Worm (Caenorhabditis elegans): ENCODE measurements around the gene malt-1.

The malt-1 gene

DNA sequence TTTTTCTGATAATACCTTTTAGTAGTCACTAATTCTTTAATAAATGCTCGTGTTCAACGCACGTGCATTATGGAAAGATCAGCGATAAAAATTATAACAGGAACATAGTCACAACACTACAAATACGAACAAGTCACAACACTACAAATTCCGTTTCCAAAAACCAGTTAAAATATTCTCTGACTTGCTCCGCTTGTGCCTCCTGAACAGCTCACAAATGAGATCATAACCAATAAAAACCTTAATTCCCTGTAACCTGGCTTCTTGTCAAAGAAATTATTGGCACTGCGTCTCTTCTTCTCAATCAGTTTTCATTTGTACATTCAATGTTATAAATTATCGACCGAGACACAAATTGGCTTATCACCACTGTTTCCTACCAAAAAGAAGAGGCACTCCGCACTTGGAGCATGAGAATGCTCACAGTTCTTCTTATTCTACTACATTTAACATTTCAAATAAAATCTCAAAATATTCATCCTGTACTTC lies 31.7 kb downstream of the malt-1 start, which contains the start of gene B0252.1 (continued):
- TF ChIP-seq php-3 (GFP tag; IDR thresholded peaks at IDR 0.05) (peak; percentile 95), Y5F2A.4 (GFP tag; optimal IDR thresholded peaks at IDR 0.05) (no peak), daf-8 (GFP tag; IDR thresholded peaks at IDR 0.05) (no peak), ZK546.5 (tag; optimal IDR thresholded peaks at IDR 0.05) (no peak), F44E2.7 (GFP tag; IDR thresholded peaks at IDR 0.05) (no peak), sdz-12 (GFP tag; optimal IDR thresholded peaks at IDR 0.05) (no peak), duxl-1 (tag; optimal IDR thresholded peaks at IDR 0.05; ENCODE audit: poor library complexity) (no peak), ceh-44 (GFP tag; IDR thresholded peaks at IDR 0.05) (no peak), dmd-6 (GFP tag; IDR thresholded peaks at IDR 0.05) (peak; percentile 30; the same call in 1 of the 2 replicates), aha-1 (tag) (peak; percentile 13), daf-12 (tag; optimal IDR thresholded peaks at IDR 0.05) (no peak), lin-13 (GFP tag; optimal IDR thresholded peaks at IDR 0.05) (no peak), nhr-77 (tag; optimal IDR thresholded peaks at IDR 0.05) (peak; percentile 27), nhr-48 (tag; optimal IDR thresholded peaks at IDR 0.05) (no peak), ces-1 (GFP tag; optimal IDR thresholded peaks at IDR 0.05) (no peak), daf-16 (GFP tag; optimal IDR thresholded peaks at IDR 0.05) (no peak), daf-16 (tag; optimal IDR thresholded peaks at IDR 0.05) (peak; percentile 25), lin-15B (tag; optimal IDR thresholded peaks at IDR 0.05) (no peak), hlh-11 (tag; optimal IDR thresholded peaks at IDR 0.05) (peak; percentile 68), ctbp-1 (GFP tag; IDR thresholded peaks at IDR 0.05) (no peak), set-16 (GFP tag; IDR thresholded peaks at IDR 0.05) (no peak), mxl-3 (GFP tag; optimal IDR thresholded peaks at IDR 0.05) (peak; percentile 20), spr-1 (tag; optimal IDR thresholded peaks at IDR 0.05) (no peak), vab-7 (GFP tag; IDR thresholded peaks at IDR 0.05) (no peak), snpc-1.2 (GFP tag; IDR thresholded peaks at IDR 0.05) (no peak), ceh-32 (tag; optimal IDR thresholded peaks at IDR 0.05; ENCODE audit: poor library complexity) (no peak), tag-97 (GFP tag; IDR thresholded peaks at IDR 0.05) (no peak), nhr-6 (tag; optimal IDR thresholded peaks at IDR 0.05) (no peak), cey-2 (tag; optimal IDR thresholded peaks at IDR 0.05; ENCODE audit: borderline replicate concordance, insufficient read depth) (no peak), madf-5 (GFP tag; IDR thresholded peaks at IDR 0.05) (no peak), lsy-2 (tag; optimal IDR thresholded peaks at IDR 0.05) (no peak)

DNA sequence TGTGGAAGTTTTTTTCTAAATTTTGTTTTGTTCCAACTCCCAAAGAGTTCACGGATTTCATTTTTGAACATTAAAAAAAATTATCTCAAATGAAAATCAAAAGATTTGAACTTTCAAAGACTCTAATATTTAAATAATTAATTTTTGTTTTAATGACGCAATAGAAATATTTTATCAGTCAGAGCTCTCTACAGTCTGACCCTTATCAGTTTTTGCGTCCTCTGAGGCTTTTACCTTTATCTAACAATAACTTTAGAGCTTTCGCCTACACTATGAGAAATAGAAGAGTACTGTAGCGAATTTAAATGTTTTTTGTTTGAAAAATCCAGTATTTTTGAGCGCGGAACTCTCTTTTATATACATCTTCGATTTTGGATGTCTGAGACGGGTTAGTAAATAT lies 32.2 kb downstream of the malt-1 start, which contains the start of gene B0252.5:
Gene B0252.5, minus strand, starts transcription at position 17 of the 400 bp plus-strand sequence.
- no peak for TF ChIP-seq dpl-1 (GFP tag; optimal IDR thresholded peaks at IDR 0.05)
- no peak for TF ChIP-seq F49E8.2 (tag; optimal IDR thresholded peaks at IDR 0.05; ENCODE audit: borderline replicate concordance)
- no peak for TF ChIP-seq daf-16 (GFP tag; optimal IDR thresholded peaks at IDR 0.05)
- TF ChIP-seq daf-16 (tag; optimal IDR thresholded peaks at IDR 0.05) = peak; percentile 27
- no peak for TF ChIP-seq ctbp-1 (GFP tag; IDR thresholded peaks at IDR 0.05)
- TF ChIP-seq F44E2.7 (GFP tag; IDR thresholded peaks at IDR 0.05) = no peak
- TF ChIP-seq jun-1 (tag; optimal IDR thresholded peaks at IDR 0.05) = no peak
- no peak for TF ChIP-seq ceh-44 (GFP tag; IDR thresholded peaks at IDR 0.05)
- no peak for TF ChIP-seq aly-2 (tag; optimal IDR thresholded peaks at IDR 0.05)
- TF ChIP-seq attf-4 (tag; optimal IDR thresholded peaks at IDR 0.05) = no peak
- no peak for TF ChIP-seq php-3 (GFP tag; IDR thresholded peaks at IDR 0.05)
- peak; percentile 77 for TF ChIP-seq pqm-1 (tag; optimal IDR thresholded peaks at IDR 0.05)
- TF ChIP-seq lir-3 (tag; optimal IDR thresholded peaks at IDR 0.05) = no peak
- TF ChIP-seq nhr-48 (tag; optimal IDR thresholded peaks at IDR 0.05) = no peak
- TF ChIP-seq saeg-2 (GFP tag; IDR thresholded peaks at IDR 0.05) = no peak
- TF ChIP-seq Y48G9A.11 (GFP tag; IDR thresholded peaks at IDR 0.05) = no peak

All from whole organism, L4 larva.